Fruit fly (Drosophila melanogaster): ENCODE measurements around the gene noc.

Gene noc

DNA sequence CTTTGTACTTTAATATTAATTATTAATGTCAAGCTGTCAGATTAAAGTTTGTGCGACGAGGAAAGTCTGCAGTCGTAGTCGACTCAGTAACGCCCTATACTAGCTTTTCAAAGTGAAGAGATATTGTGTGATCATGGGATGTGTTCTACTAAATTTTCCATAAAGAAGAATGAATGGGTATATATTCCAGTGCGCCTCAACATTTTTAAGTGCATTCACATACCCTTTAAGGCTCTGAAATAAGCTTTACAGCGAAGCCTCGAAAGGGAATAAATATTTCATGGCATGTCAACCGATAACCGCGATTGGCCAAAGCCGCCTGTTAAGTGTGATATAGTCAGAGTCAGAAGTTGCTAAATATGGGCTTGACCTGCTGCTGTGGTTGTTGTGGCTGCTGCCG is 8.4 kb downstream of the noc start (continued):
- no peak for TF ChIP-seq zf30C (GFP tag; optimal IDR thresholded peaks at IDR 0.05)
- no peak for TF ChIP-seq fd3F (GFP tag; optimal IDR thresholded peaks at IDR 0.05)
- TF ChIP-seq NFAT (GFP tag; IDR thresholded peaks at IDR 0.05) = no peak
- no peak for TF ChIP-seq otp (GFP tag; IDR thresholded peaks at IDR 0.05)
- no peak for TF ChIP-seq hkb (optimal IDR thresholded peaks at IDR 0.05)
- no peak for TF ChIP-seq hkb (GFP tag; IDR thresholded peaks at IDR 0.05)
- TF ChIP-seq rib (GFP tag; IDR thresholded peaks at IDR 0.05) = no peak
- no peak for TF ChIP-seq so (GFP tag; IDR thresholded peaks at IDR 0.05)
- no peak for TF ChIP-seq ara (GFP tag; IDR thresholded peaks at IDR 0.05)
- TF ChIP-seq Eip74EF (GFP tag; optimal IDR thresholded peaks at IDR 0.05) = no peak
- no peak for TF ChIP-seq CG14710 (tag; optimal IDR thresholded peaks at IDR 0.05)
- TF ChIP-seq Fer2 (tag; optimal IDR thresholded peaks at IDR 0.05) = no peak
- TF ChIP-seq CG4617 (GFP tag; optimal IDR thresholded peaks at IDR 0.05; ENCODE audit: borderline replicate concordance) = no peak
- TF ChIP-seq Lhr (GFP tag; optimal IDR thresholded peaks at IDR 0.05) = no peak
- no peak for TF ChIP-seq ATbp (GFP tag; optimal IDR thresholded peaks at IDR 0.05)
- no peak for TF ChIP-seq pho (GFP tag; optimal IDR thresholded peaks at IDR 0.05)
- no peak for TF ChIP-seq CG9215 (GFP tag; IDR thresholded peaks at IDR 0.05)
- no peak for TF ChIP-seq MESR4 (GFP tag; optimal IDR thresholded peaks at IDR 0.05)
- peak; percentile 51 for TF ChIP-seq Sox102F (GFP tag; optimal IDR thresholded peaks at IDR 0.05)
- TF ChIP-seq CG8290 (GFP tag; optimal IDR thresholded peaks at IDR 0.05) = no peak
- TF ChIP-seq CG8290 (tag; optimal IDR thresholded peaks at IDR 0.05) = peak in 1 of 2 experiments; percentile 36
- TF ChIP-seq sug (tag; optimal IDR thresholded peaks at IDR 0.05) = no peak
- TF ChIP-seq sc (optimal IDR thresholded peaks at IDR 0.05) = no peak
- no peak for TF ChIP-seq sc (GFP tag; optimal IDR thresholded peaks at IDR 0.05)
- no peak for TF ChIP-seq fd96Cb (tag; optimal IDR thresholded peaks at IDR 0.05)
- no peak for TF ChIP-seq CG4854 (GFP tag; optimal IDR thresholded peaks at IDR 0.05)
- TF ChIP-seq CG11695 (GFP tag; IDR thresholded peaks at IDR 0.05) = 0 out of 3 replicates have a peak, but pooled peaks have one; percentile 22
- TF ChIP-seq CG11093 (GFP tag; IDR thresholded peaks at IDR 0.05) = no peak
- TF ChIP-seq CG4360 (GFP tag; IDR thresholded peaks at IDR 0.05) = no peak
- no peak for TF ChIP-seq CG4820 (GFP tag; optimal IDR thresholded peaks at IDR 0.05)
- no peak for TF ChIP-seq prd (optimal IDR thresholded peaks at IDR 0.05)
- peak; percentile 38; the same call in 1 of the 3 replicates for TF ChIP-seq prd (GFP tag; IDR thresholded peaks at IDR 0.05)
- no peak for TF ChIP-seq ac (GFP tag; optimal IDR thresholded peaks at IDR 0.05)
- TF ChIP-seq Taf1 (GFP tag; IDR thresholded peaks at IDR 0.05) = no peak
- TF ChIP-seq CG14014 (GFP tag; IDR thresholded peaks at IDR 0.05) = no peak
- TF ChIP-seq fru (optimal IDR thresholded peaks at IDR 0.05) = no peak
- no peak for TF ChIP-seq ab (GFP tag; optimal IDR thresholded peaks at IDR 0.05)
- no peak for TF ChIP-seq lov (optimal IDR thresholded peaks at IDR 0.05)
- TF ChIP-seq lov (GFP tag; IDR thresholded peaks at IDR 0.05) = no peak
- TF ChIP-seq Hand (GFP tag; optimal IDR thresholded peaks at IDR 0.05) = no peak
- TF ChIP-seq aop (GFP tag; IDR thresholded peaks at IDR 0.05) = no peak
- no peak for TF ChIP-seq CG6854 (GFP tag; optimal IDR thresholded peaks at IDR 0.05)
- no peak for TF ChIP-seq Trl (optimal IDR thresholded peaks at IDR 0.05)
- TF ChIP-seq Trl (GFP tag; optimal IDR thresholded peaks at IDR 0.05) = no peak
- peak in 1 of 3 experiments; percentile 8 for TF ChIP-seq lola (GFP tag; optimal IDR thresholded peaks at IDR 0.05)
- TF ChIP-seq jumu (GFP tag; optimal IDR thresholded peaks at IDR 0.05) = no peak
- TF ChIP-seq CG8089 (GFP tag; optimal IDR thresholded peaks at IDR 0.05) = no peak
- no peak for TF ChIP-seq mirr (GFP tag; optimal IDR thresholded peaks at IDR 0.05)
- TF ChIP-seq Hr51 (GFP tag; optimal IDR thresholded peaks at IDR 0.05) = peak in 1 of 2 experiments; percentile 12
- TF ChIP-seq zfh2 (GFP tag; optimal IDR thresholded peaks at IDR 0.05) = peak; percentile 43
- no peak for TF ChIP-seq CG2202 (tag; optimal IDR thresholded peaks at IDR 0.05)
- TF ChIP-seq CG17186 (GFP tag; optimal IDR thresholded peaks at IDR 0.05) = no peak
- TF ChIP-seq Hsf (GFP tag; optimal IDR thresholded peaks at IDR 0.05) = peak; percentile 2
- TF ChIP-seq ato (GFP tag; IDR thresholded peaks at IDR 0.05; ENCODE audit: partially characterized antibody) = no peak

Data from whole organism, embryonic.